Worm (Caenorhabditis elegans) whole organism, midembryonic: Measurements from ENCODE around the gene lelo-2.

Experiments
- T22C8.4 ChIP-seq: fragments of 200-800 bp; sonication (Bioruptor generic); IDR thresholded peaks from 2 replicates; pipeline ENCODE4 v1.3.6; 2022; ENCODE audit warnings: missing genetic modification characterization, missing compliant biosample characterization
- cog-1 ChIP-seq: sonication (generic microtip); optimal IDR thresholded peaks from 2 replicates; lab custom pipeline; 2016; ENCODE audit warnings: missing genetic modification characterization, missing compliant biosample characterization
- flt-1 ChIP-seq: fragments of 200-800 bp; sonication (Bioruptor generic); IDR thresholded peaks from 2 replicates; pipeline ENCODE4 v1.3.6; 2022; ENCODE audit warnings: missing genetic modification characterization, missing compliant biosample characterization
- klf-2 ChIP-seq: fragments of 200-800 bp; sonication (Bioruptor generic); conservative IDR thresholded peaks from 2 replicates; pipeline ENCODE4 v1.3.6; 2022; ENCODE audit warnings: missing genetic modification reagents, missing genetic modification characterization, missing compliant biosample characterization
- med-1 ChIP-seq: sonication (generic microtip); optimal IDR thresholded peaks from 2 replicates; lab custom pipeline; 2017; ENCODE audit warnings: missing genetic modification characterization, mild to moderate bottlenecking, missing compliant biosample characterization, antibody characterized with exemption, missing genetic modification reagents; ENCODE audit not compliant: insufficient read depth
- ref-1 ChIP-seq: fragments of 200-800 bp; sonication (Bioruptor generic); conservative IDR thresholded peaks from 2 replicates; pipeline ENCODE4 v1.3.6; 2022; ENCODE audit warnings: missing genetic modification reagents, missing genetic modification characterization, missing compliant biosample characterization
- tab-1 ChIP-seq: fragments of 200-800 bp; sonication (Bioruptor generic); IDR thresholded peaks from 2 replicates; pipeline ENCODE4 v1.3.6; 2022; ENCODE audit warnings: missing genetic modification characterization, missing compliant biosample characterization
- ztf-23 ChIP-seq: fragments of 200-800 bp; sonication (Bioruptor generic); IDR thresholded peaks from 2 replicates; pipeline ENCODE4 v1.3.6; 2022; ENCODE audit warnings: missing genetic modification reagents, missing genetic modification characterization, missing compliant biosample characterization
- ztf-29 ChIP-seq: fragments of 200-800 bp; sonication (Bioruptor generic); IDR thresholded peaks from 2 replicates; pipeline ENCODE4 v1.3.6; 2022; ENCODE audit warnings: missing genetic modification reagents, missing genetic modification characterization, missing compliant biosample characterization

The lelo-2 gene

ce11 chrIII:1409139-1409538 is 17.9 kb downstream of the lelo-2 start, which contains the start of gene Y82E9BR.22:
Y82E9BR.22 (minus strand) TSS chrIII:1409239.
- TF ChIP-seq T22C8.4 (GFP tag; lab: Robert Waterston, UW), result no peak
- no peak for TF ChIP-seq ztf-23
- no peak for TF ChIP-seq ztf-29 (GFP tag; lab: Robert Waterston, UW)
- TF ChIP-seq klf-2 (GFP tag; lab: Robert Waterston, UW), result no peak
- TF ChIP-seq ref-1 (GFP tag; lab: Robert Waterston, UW), result no peak
- TF ChIP-seq cog-1, result no peak
- TF ChIP-seq tab-1 (GFP tag; lab: Robert Waterston, UW), result no peak
- no peak for TF ChIP-seq med-1 (GFP tag; lab: Kevin White, UChicago)
- no peak for TF ChIP-seq flt-1

DNA sequence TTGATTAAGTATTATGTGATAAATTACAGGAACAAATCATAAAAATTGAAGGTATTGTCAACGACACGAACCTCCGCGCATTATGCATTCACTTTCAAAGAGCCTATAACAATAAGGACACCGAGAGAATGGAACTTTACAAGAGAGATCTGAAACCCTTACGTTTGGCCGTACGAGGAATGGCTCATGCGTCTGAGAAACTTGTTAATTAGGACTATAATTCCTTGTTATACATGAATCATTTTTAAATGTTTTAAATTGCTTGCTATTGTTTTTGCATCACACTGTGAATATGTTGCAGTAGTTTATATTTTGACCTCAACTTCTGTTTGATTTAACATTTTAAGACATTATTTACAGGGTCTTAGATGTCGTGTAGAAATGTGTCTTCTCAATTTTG is 23.9 kb downstream of the lelo-2 start, which contains the start of gene pals-18:
TSS of gene pals-18 (plus strand) at position 301 of the 400 bp plus-strand sequence.
- TF ChIP-seq T22C8.4 (GFP tag; lab: Robert Waterston, UW) (no peak), klf-2 (GFP tag; lab: Robert Waterston, UW) (no peak), cog-1 (no peak), ztf-23 (no peak), med-1 (GFP tag; lab: Kevin White, UChicago) (no peak)

- no peak for TF ChIP-seq tab-1 (GFP tag; lab: Robert Waterston, UW)
- TF ChIP-seq T22C8.4 (GFP tag; lab: Robert Waterston, UW), result no peak
- TF ChIP-seq ref-1 (GFP tag; lab: Robert Waterston, UW), result no peak
- no peak for TF ChIP-seq klf-2 (GFP tag; lab: Robert Waterston, UW)
- no peak for TF ChIP-seq med-1 (GFP tag; lab: Kevin White, UChicago)
- no peak for TF ChIP-seq ztf-29 (GFP tag; lab: Robert Waterston, UW)
- TF ChIP-seq cog-1, result no peak
- TF ChIP-seq ztf-23, result no peak
- no peak for TF ChIP-seq flt-1
Observed at ce11 chrIII:1401497-1401990, 25.5 kb downstream of the lelo-2 start, which contains the start of gene pals-19. pals-19 (plus strand) TSS chrIII:1401940.

- no peak for TF ChIP-seq tab-1 (GFP tag; lab: Robert Waterston, UW)
- no peak for TF ChIP-seq cog-1
- TF ChIP-seq T22C8.4 (GFP tag; lab: Robert Waterston, UW), result no peak
- no peak for TF ChIP-seq flt-1
Observed at ce11 chrIII:1399670-1400069, 27.4 kb downstream of the lelo-2 start, which contains the start of gene pals-16. pals-16 (plus strand) TSS chrIII:1399970.

DNA sequence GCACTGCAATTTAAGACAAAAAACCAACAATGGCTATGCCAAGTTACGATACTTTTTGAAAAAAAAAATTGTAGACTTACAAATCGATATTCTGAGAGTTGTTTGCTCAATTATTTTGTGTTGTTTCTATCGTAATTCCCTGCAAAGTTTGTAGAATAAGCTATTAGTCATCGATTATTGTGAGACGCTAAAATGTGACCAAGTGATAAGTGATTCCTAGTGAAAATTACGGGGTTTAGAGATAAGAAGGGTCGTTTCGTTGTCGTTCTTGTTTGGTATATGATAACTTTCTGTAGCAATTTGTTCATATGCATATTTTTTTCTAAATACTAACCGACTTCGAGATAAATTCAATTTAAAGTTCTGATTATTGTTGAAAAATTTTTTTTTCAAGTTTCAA is 28.8 kb downstream of the lelo-2 start:
- TF ChIP-seq ztf-29 (GFP tag; lab: Robert Waterston, UW), result no peak

ce11 chrIII:1395355-1395754 is 31.7 kb downstream of the lelo-2 start:
- TF ChIP-seq ztf-23 (no peak), cog-1 (no peak), ztf-29 (GFP tag; lab: Robert Waterston, UW) (no peak), med-1 (GFP tag; lab: Kevin White, UChicago) (no peak), klf-2 (GFP tag; lab: Robert Waterston, UW) (no peak), T22C8.4 (GFP tag; lab: Robert Waterston, UW) (no peak), flt-1 (no peak), ref-1 (GFP tag; lab: Robert Waterston, UW) (no peak), tab-1 (GFP tag; lab: Robert Waterston, UW) (no peak)

- TF ChIP-seq tab-1 (GFP tag; lab: Robert Waterston, UW) (no peak), T22C8.4 (GFP tag; lab: Robert Waterston, UW) (no peak), med-1 (GFP tag; lab: Kevin White, UChicago) (no peak), ztf-29 (GFP tag; lab: Robert Waterston, UW) (no peak), ref-1 (GFP tag; lab: Robert Waterston, UW) (no peak), ztf-23 (no peak), cog-1 (no peak), flt-1 (no peak), klf-2 (GFP tag; lab: Robert Waterston, UW) (no peak)
Observed at ce11 chrIII:1392763-1393162, 34.3 kb downstream of the lelo-2 start.

ce11 chrIII:1391752-1392151 is 35.3 kb downstream of the lelo-2 start, which contains the start of gene pals-17:
pals-17 (minus strand) TSS chrIII:1391852.
- TF ChIP-seq ref-1 (GFP tag; lab: Robert Waterston, UW) (no peak), T22C8.4 (GFP tag; lab: Robert Waterston, UW) (no peak), med-1 (GFP tag; lab: Kevin White, UChicago) (no peak), ztf-23 (no peak), flt-1 (no peak), tab-1 (GFP tag; lab: Robert Waterston, UW) (no peak), cog-1 (no peak), klf-2 (GFP tag; lab: Robert Waterston, UW) (no peak), ztf-29 (GFP tag; lab: Robert Waterston, UW) (no peak)

- TF ChIP-seq tab-1 (GFP tag; lab: Robert Waterston, UW) (no peak), flt-1 (no peak), ztf-23 (no peak), klf-2 (GFP tag; lab: Robert Waterston, UW) (no peak), ztf-29 (GFP tag; lab: Robert Waterston, UW) (no peak), T22C8.4 (GFP tag; lab: Robert Waterston, UW) (no peak), ref-1 (GFP tag; lab: Robert Waterston, UW) (no peak), cog-1 (no peak), med-1 (GFP tag; lab: Kevin White, UChicago) (no peak)
Observed at ce11 chrIII:1389988-1390387, 37.0 kb downstream of the lelo-2 start.
